Fruit fly (Drosophila melanogaster): ENCODE measurements around the gene CG14717.

CG14717 gene

DNA sequence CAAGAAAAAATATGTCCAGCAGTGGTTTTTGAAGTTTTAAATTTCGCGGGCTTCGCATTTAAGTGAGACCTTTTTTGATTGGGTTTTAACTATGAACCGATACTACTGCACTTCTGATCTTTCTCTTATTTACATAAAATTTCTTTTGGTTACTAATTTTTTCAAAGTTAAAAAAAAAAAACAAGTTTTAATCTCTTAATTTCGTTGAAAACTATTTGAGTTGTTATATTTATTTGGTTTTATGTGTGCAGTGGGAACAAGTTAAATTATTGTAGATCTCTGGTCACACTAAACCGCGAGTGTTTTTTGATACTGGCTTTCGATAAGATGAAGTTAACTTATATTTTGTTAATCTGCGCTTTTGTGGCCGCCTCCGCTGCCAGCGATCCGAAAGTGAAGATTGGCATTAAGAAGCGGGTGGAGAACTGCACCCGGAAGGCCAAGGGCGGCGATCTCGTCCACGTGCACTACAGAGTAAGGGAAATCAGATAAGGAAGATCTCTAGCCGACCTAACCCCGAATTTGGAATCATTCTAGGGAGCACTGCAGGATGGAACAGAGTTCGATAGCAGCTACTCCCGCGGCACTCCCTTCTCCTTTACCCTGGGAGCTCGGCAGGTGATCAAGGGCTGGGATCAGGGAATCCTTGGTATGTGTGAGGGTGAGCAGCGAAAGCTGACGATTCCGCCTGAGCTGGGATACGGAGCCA, 22.2 kb upstream of the CG14717 start, which contains the start of gene CG14715 (continued):
- TF ChIP-seq CG7271 (tag; optimal IDR thresholded peaks at IDR 0.05) (no peak), Ptx1 (GFP tag; IDR thresholded peaks at IDR 0.05) (peak; percentile 75), CG15269 (tag; optimal IDR thresholded peaks at IDR 0.05) (peak; percentile 36), CG4854 (GFP tag; optimal IDR thresholded peaks at IDR 0.05) (no peak), CG14667 (GFP tag; IDR thresholded peaks at IDR 0.05) (0 out of 2 replicates have a peak, but pooled peaks have one; percentile 7), PHDP (tag; optimal IDR thresholded peaks at IDR 0.05) (peak; percentile 28), toy (GFP tag; IDR thresholded peaks at IDR 0.05) (no peak), B-H1 (GFP tag; IDR thresholded peaks at IDR 0.05) (0 out of 3 replicates have a peak, but pooled peaks have one; percentile 16), nerfin-1 (tag; optimal IDR thresholded peaks at IDR 0.05) (peak; percentile 17), Gsc (GFP tag; IDR thresholded peaks at IDR 0.05) (no peak), pzg (GFP tag; optimal IDR thresholded peaks at IDR 0.05) (peak; percentile 56), unc-4 (GFP tag; IDR thresholded peaks at IDR 0.05; ENCODE audit: partially characterized antibody) (peak; percentile 51; the same call in 1 of the 2 replicates), Dip2 (GFP tag; IDR thresholded peaks at IDR 0.05) (no peak), mam (GFP tag; optimal IDR thresholded peaks at IDR 0.05) (peak; percentile 44), wor (GFP tag; IDR thresholded peaks at IDR 0.05) (no peak), mirr (GFP tag; optimal IDR thresholded peaks at IDR 0.05) (no peak), Atf3 (GFP tag; optimal IDR thresholded peaks at IDR 0.05) (peak; percentile 38), Sin3A (optimal IDR thresholded peaks at IDR 0.05) (peak; percentile 25), Hmr (GFP tag; optimal IDR thresholded peaks at IDR 0.05) (peak; percentile 56), Sox102F (GFP tag; optimal IDR thresholded peaks at IDR 0.05) (peak; percentile 51), CG10979 (tag; optimal IDR thresholded peaks at IDR 0.05) (peak; percentile 16), Bgb (GFP tag; IDR thresholded peaks at IDR 0.05; ENCODE audit: partially characterized antibody) (0 out of 2 replicates have a peak, but pooled peaks have one; percentile 28), CG5180 (GFP tag; optimal IDR thresholded peaks at IDR 0.05) (no peak), shn (GFP tag; optimal IDR thresholded peaks at IDR 0.05) (peak; percentile 48), CG3995 (GFP tag; optimal IDR thresholded peaks at IDR 0.05) (peak; percentile 60), CG1602 (GFP tag; optimal IDR thresholded peaks at IDR 0.05) (peak; percentile 33), CG9727 (GFP tag; optimal IDR thresholded peaks at IDR 0.05) (peak; percentile 30), CG12391 (tag; optimal IDR thresholded peaks at IDR 0.05) (peak; percentile 76), CG2678 (tag; optimal IDR thresholded peaks at IDR 0.05) (peak; percentile 42), gce (GFP tag; IDR thresholded peaks at IDR 0.05) (no peak), bab2 (GFP tag; optimal IDR thresholded peaks at IDR 0.05) (peak; percentile 43), H2.0 (GFP tag; IDR thresholded peaks at IDR 0.05) (peak; percentile 47; the same call in 1 of the 2 replicates), bsh (GFP tag; optimal IDR thresholded peaks at IDR 0.05) (peak in 1 of 2 experiments; percentile 20), CG18619 (GFP tag; optimal IDR thresholded peaks at IDR 0.05) (no peak), CG18476 (GFP tag; optimal IDR thresholded peaks at IDR 0.05) (peak; percentile 77), Blimp-1 (GFP tag; optimal IDR thresholded peaks at IDR 0.05) (peak; percentile 37), pho (GFP tag; optimal IDR thresholded peaks at IDR 0.05) (peak; percentile 51), repo (GFP tag; optimal IDR thresholded peaks at IDR 0.05) (no peak), BEAF-32 (GFP tag; optimal IDR thresholded peaks at IDR 0.05) (peak; percentile 69), CG9609 (GFP tag; optimal IDR thresholded peaks at IDR 0.05) (peak; percentile 34), ranshi (GFP tag; IDR thresholded peaks at IDR 0.05) (peak; percentile 64), CG4730 (GFP tag; IDR thresholded peaks at IDR 0.05) (no peak), Dp (GFP tag; optimal IDR thresholded peaks at IDR 0.05) (peak; percentile 89), CG31441 (GFP tag; IDR thresholded peaks at IDR 0.05) (peak; percentile 64), disco-r (GFP tag; optimal IDR thresholded peaks at IDR 0.05) (no peak), tx (GFP tag; optimal IDR thresholded peaks at IDR 0.05) (peak; percentile 19), hbn (GFP tag; IDR thresholded peaks at IDR 0.05; ENCODE audit: partially characterized antibody) (peak; percentile 37; the same call in 1 of the 2 replicates), phol (tag; optimal IDR thresholded peaks at IDR 0.05) (peak; percentile 71), Ets97D (GFP tag; optimal IDR thresholded peaks at IDR 0.05) (peak; percentile 53)
